Worm (Caenorhabditis elegans): ENCODE measurements around the gene unc-26.
A peak's percentile ranks its signal among the peaks of the same experiment; 100 is the strongest.

unc-26 gene

DNA sequence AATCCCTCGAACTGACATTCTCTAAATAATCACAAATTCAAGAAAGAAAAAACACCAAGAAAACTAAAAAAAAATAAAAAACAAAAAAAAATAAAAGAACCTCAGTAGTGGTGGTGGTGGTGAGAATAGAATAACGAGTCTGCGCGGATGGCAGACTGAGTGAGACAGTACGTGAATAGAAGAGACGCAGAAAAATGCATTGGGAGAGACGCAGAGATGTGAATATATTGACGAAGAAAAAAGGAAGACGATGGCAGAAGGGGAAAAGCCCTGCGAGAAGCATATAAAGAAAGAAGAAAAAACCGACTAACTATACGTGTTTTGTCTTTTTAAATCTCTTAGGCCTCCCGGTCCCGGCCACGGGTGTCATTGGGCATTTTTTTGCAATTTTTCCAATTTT, at the start of gene unc-26:
Gene unc-26, minus strand, starts transcription at position 23 of the 400 bp plus-strand sequence.
- TF ChIP-seq nhr-80 (tag; optimal IDR thresholded peaks at IDR 0.05) (no peak), cebp-1 (GFP tag; IDR thresholded peaks at IDR 0.05) (no peak), cebp-1 (tag; optimal IDR thresholded peaks at IDR 0.05) (no peak), egl-44 (GFP tag; IDR thresholded peaks at IDR 0.05) (no peak), dpff-1 (tag; optimal IDR thresholded peaks at IDR 0.05) (no peak), hmg-1.2 (GFP tag; IDR thresholded peaks at IDR 0.05) (peak; percentile 93), madf-8 (GFP tag; conservative IDR thresholded peaks at IDR 0.05) (no peak)

DNA sequence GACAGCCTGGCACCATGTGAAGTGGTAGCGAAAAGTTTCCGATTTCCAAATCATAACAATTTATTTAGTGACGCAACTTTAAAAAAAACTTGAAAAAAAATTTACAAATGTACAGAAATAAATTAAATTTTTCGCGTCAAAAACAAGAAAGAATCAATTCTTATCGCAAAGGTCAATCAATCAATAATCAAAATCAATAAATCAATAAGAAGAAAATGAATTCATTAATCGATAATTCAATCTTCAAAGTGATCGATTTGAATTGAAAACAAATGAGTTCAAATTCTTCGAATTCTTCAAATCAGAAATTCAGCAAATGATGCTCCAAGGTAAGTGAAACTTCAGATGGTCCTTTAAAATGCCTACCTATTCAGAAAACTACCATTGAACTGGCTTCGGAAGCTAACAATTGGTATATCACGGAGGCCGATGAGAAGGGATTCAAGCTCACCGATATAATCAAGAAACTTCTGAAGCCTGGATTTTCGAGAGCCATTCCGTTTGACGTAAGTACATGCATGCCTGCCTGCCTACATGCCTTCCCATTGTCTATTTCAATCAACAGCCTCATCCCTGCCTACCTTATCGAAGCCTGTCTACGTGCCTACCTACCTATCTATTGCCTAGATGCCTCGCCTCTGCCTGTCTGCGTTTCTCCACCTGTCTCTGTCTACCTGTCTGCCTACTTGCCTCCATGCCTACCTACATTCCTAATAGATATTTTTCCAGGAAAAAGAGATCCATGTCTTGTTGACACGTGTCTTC, 47.8 kb upstream of the unc-26 start:
- TF ChIP-seq dox-1 (GFP tag; IDR thresholded peaks at IDR 0.05) = 0 out of 2 replicates have a peak, but pooled peaks have one; percentile 8
- no peak for TF ChIP-seq ztf-26 (tag; optimal IDR thresholded peaks at IDR 0.05)
- peak; percentile 49; the same call in 1 of the 2 replicates for TF ChIP-seq cebp-2 (GFP tag; IDR thresholded peaks at IDR 0.05)

DNA sequence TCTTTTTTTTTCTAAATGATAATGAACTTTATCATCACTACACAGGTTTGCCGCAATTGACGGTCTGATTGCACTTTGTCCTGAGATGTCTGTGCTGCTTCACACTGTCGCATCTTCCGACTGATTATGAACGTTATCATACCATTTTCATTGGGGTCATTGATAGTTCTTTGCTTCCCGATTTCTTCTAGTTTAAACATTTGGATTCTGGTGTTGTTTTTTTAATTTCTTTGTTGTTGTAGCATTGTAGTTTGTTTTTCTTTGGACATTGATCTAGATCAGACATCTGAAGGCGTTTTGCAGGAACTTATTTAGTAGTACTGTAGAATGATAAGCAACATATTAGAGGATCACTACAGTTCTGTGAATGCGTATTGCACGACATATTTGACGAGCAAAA, 46.5 kb upstream of the unc-26 start:
- TF ChIP-seq sdz-38 (tag; optimal IDR thresholded peaks at IDR 0.05) (no peak), ceh-100 (GFP tag; IDR thresholded peaks at IDR 0.05) (no peak), nhr-179 (tag; optimal IDR thresholded peaks at IDR 0.05) (no peak), pbrm-1 (GFP tag; IDR thresholded peaks at IDR 0.05) (peak; percentile 70), ama-1 (optimal IDR thresholded peaks at IDR 0.05) (no peak), ama-1 (GFP tag; optimal IDR thresholded peaks at IDR 0.05) (no peak), aptf-3 (GFP tag; IDR thresholded peaks at IDR 0.05) (no peak), madf-10 (tag; optimal IDR thresholded peaks at IDR 0.05) (peak; percentile 63), B0035.1 (tag; optimal IDR thresholded peaks at IDR 0.05) (no peak), pha-4 (tag; optimal IDR thresholded peaks at IDR 0.05) (no peak), K12H6.12 (tag; optimal IDR thresholded peaks at IDR 0.05) (no peak), xnd-1 (tag; optimal IDR thresholded peaks at IDR 0.05) (no peak), mcd-1 (GFP tag; IDR thresholded peaks at IDR 0.05) (peak; percentile 46), somi-1 (GFP tag; optimal IDR thresholded peaks at IDR 0.05) (no peak), mel-28 (tag; optimal IDR thresholded peaks at IDR 0.05; ENCODE audit: borderline replicate concordance) (no peak), snpc-1.3 (tag; optimal IDR thresholded peaks at IDR 0.05; ENCODE audit: insufficient read depth) (peak; percentile 3), ekl-4 (GFP tag; IDR thresholded peaks at IDR 0.05) (peak; percentile 34; the same call in 1 of the 2 replicates), lsy-27 (tag; optimal IDR thresholded peaks at IDR 0.05; ENCODE audit: borderline replicate concordance, insufficient read depth) (no peak), snpc-1.1 (tag; optimal IDR thresholded peaks at IDR 0.05; ENCODE audit: insufficient read depth) (no peak), mes-4 (tag; optimal IDR thresholded peaks at IDR 0.05) (no peak), nhr-120 (GFP tag; IDR thresholded peaks at IDR 0.05) (no peak), madf-8 (GFP tag; conservative IDR thresholded peaks at IDR 0.05) (no peak), sea-2 (GFP tag; IDR thresholded peaks at IDR 0.05) (no peak), attf-3 (GFP tag; conservative IDR thresholded peaks at IDR 0.05) (no peak), F23B12.7 (tag; optimal IDR thresholded peaks at IDR 0.05; ENCODE audit: insufficient read depth) (peak; percentile 80), dpl-1 (GFP tag; optimal IDR thresholded peaks at IDR 0.05) (no peak), lin-40 (tag; optimal IDR thresholded peaks at IDR 0.05) (peak; percentile 71), ztf-18 (tag; optimal IDR thresholded peaks at IDR 0.05) (no peak), Y95B8A.8 (GFP tag; IDR thresholded peaks at IDR 0.05) (no peak), Y79H2A.3 (GFP tag; conservative IDR thresholded peaks at IDR 0.05) (no peak), ztf-22 (GFP tag; optimal IDR thresholded peaks at IDR 0.05) (peak; percentile 46), B0261.1 (tag; optimal IDR thresholded peaks at IDR 0.05) (no peak), nfya-2 (GFP tag; IDR thresholded peaks at IDR 0.05) (no peak), F10E7.11 (tag; optimal IDR thresholded peaks at IDR 0.05) (no peak), T26A5.8 (tag; optimal IDR thresholded peaks at IDR 0.05) (no peak), ceh-91 (GFP tag; IDR thresholded peaks at IDR 0.05) (no peak)
